Fruit fly (Drosophila melanogaster): ENCODE results near the gene VAChT.
A peak's percentile ranks its signal among the peaks of the same experiment; 100 is the strongest.

VAChT gene

DNA sequence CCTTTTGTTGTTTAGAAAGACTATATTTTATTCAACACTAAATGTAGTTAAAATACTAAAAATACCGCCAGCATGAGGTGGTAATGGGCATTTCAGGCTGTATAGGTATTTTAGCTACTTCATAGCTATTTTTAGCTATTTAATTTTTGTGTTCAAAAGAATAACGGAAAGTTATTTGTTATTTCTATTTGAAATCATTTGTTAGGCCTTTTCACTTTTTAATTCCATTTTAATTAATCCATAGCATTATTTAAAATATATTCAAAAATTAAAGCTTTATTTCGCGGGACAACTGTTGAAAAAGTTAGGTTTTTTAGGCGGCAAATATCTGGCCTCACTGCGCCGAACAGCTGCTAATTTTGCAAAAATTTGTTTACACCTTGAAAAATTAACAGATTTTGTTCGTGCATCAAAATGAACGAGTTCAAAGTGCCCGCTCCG lies 27.8 kb upstream of the VAChT start, which contains the start of the genes dind and CG7706 (continued):
- no peak for TF ChIP-seq CG7786 (GFP tag; optimal IDR thresholded peaks at IDR 0.05)
- TF ChIP-seq Max (GFP tag; optimal IDR thresholded peaks at IDR 0.05): peak; percentile 23
- TF ChIP-seq CG34376 (GFP tag; optimal IDR thresholded peaks at IDR 0.05): no peak
- TF ChIP-seq CG6272 (GFP tag; IDR thresholded peaks at IDR 0.05): no peak
- TF ChIP-seq CG8924 (tag; optimal IDR thresholded peaks at IDR 0.05): peak; percentile 4
- TF ChIP-seq nmo (GFP tag; optimal IDR thresholded peaks at IDR 0.05): peak; percentile 81
- TF ChIP-seq bbx (GFP tag; IDR thresholded peaks at IDR 0.05; ENCODE audit: partially characterized antibody): no peak
- no peak for TF ChIP-seq CG30431 (GFP tag; optimal IDR thresholded peaks at IDR 0.05)
- TF ChIP-seq fd102C (GFP tag; optimal IDR thresholded peaks at IDR 0.05): no peak
- no peak for TF ChIP-seq CG31224 (GFP tag; IDR thresholded peaks at IDR 0.05)
- no peak for TF ChIP-seq ro (GFP tag; IDR thresholded peaks at IDR 0.05)
- TF ChIP-seq nerfin-1 (tag; optimal IDR thresholded peaks at IDR 0.05): peak; percentile 99
- TF ChIP-seq ab (GFP tag; optimal IDR thresholded peaks at IDR 0.05): no peak
- TF ChIP-seq chif (GFP tag; optimal IDR thresholded peaks at IDR 0.05): peak in 1 of 2 experiments; percentile 8
- TF ChIP-seq ac (GFP tag; optimal IDR thresholded peaks at IDR 0.05): no peak
- TF ChIP-seq HHEX (GFP tag; optimal IDR thresholded peaks at IDR 0.05): no peak

dm6 chr3R:18680332-18680731 lies 25.0 kb upstream of the VAChT start, which contains the start of the genes CG46318 and ChT:
CG46318 (plus strand) TSS chr3R:18680604.
ChT (plus strand) TSS chr3R:18680604.
- TF ChIP-seq ewg (GFP tag; optimal IDR thresholded peaks at IDR 0.05) (peak; percentile 15), sug (tag; optimal IDR thresholded peaks at IDR 0.05) (no peak), CG4854 (GFP tag; optimal IDR thresholded peaks at IDR 0.05) (no peak), Hr3 (GFP tag; optimal IDR thresholded peaks at IDR 0.05) (no peak), jing (GFP tag; optimal IDR thresholded peaks at IDR 0.05) (no peak), danr (GFP tag; IDR thresholded peaks at IDR 0.05) (no peak), lbe (GFP tag; optimal IDR thresholded peaks at IDR 0.05) (no peak), pan (optimal IDR thresholded peaks at IDR 0.05) (no peak), pan (GFP tag; optimal IDR thresholded peaks at IDR 0.05 in 1 of 2, IDR thresholded peaks at IDR 0.05 in 1 of 2) (no peak), Drgx (GFP tag; IDR thresholded peaks at IDR 0.05) (0 out of 2 replicates have a peak, but pooled peaks have one; percentile 6), bsh (GFP tag; optimal IDR thresholded peaks at IDR 0.05) (no peak), CG8359 (GFP tag; optimal IDR thresholded peaks at IDR 0.05; ENCODE audit: borderline replicate concordance) (no peak), Ets97D (GFP tag; optimal IDR thresholded peaks at IDR 0.05) (no peak), nerfin-1 (tag; optimal IDR thresholded peaks at IDR 0.05) (peak; percentile 68), Hr51 (GFP tag; optimal IDR thresholded peaks at IDR 0.05) (no peak), Nf-YC (tag; optimal IDR thresholded peaks at IDR 0.05) (peak; percentile 47), CG7987 (GFP tag; optimal IDR thresholded peaks at IDR 0.05) (no peak), Deaf1 (tag; optimal IDR thresholded peaks at IDR 0.05) (peak; percentile 86)

- peak; percentile 51 for TF ChIP-seq E2f2 (GFP tag; IDR thresholded peaks at IDR 0.05)
- no peak for TF ChIP-seq CG13123 (GFP tag; optimal IDR thresholded peaks at IDR 0.05)
- peak; percentile 12 for TF ChIP-seq CG8478 (optimal IDR thresholded peaks at IDR 0.05)
- no peak for TF ChIP-seq CG15269 (tag; optimal IDR thresholded peaks at IDR 0.05)
- no peak for TF ChIP-seq Trl (optimal IDR thresholded peaks at IDR 0.05)
- TF ChIP-seq Trl (GFP tag; optimal IDR thresholded peaks at IDR 0.05): no peak
- TF ChIP-seq CG12104 (GFP tag; optimal IDR thresholded peaks at IDR 0.05): no peak
- TF ChIP-seq ewg (GFP tag; optimal IDR thresholded peaks at IDR 0.05): peak; percentile 26
- TF ChIP-seq CG11504 (tag; optimal IDR thresholded peaks at IDR 0.05): no peak
- TF ChIP-seq CG10321 (GFP tag; IDR thresholded peaks at IDR 0.05): no peak
- TF ChIP-seq Dp (GFP tag; optimal IDR thresholded peaks at IDR 0.05): peak; percentile 2
- no peak for TF ChIP-seq CG7271 (tag; optimal IDR thresholded peaks at IDR 0.05)
- no peak for TF ChIP-seq hth (optimal IDR thresholded peaks at IDR 0.05)
- no peak for TF ChIP-seq row (GFP tag; IDR thresholded peaks at IDR 0.05)
- no peak for TF ChIP-seq rib (GFP tag; IDR thresholded peaks at IDR 0.05)
- TF ChIP-seq Med (GFP tag): peak; percentile 73
- TF ChIP-seq D19B (GFP tag; optimal IDR thresholded peaks at IDR 0.05): no peak
- 0 out of 2 replicates have a peak, but pooled peaks have one; percentile 14 for TF ChIP-seq CG31224 (GFP tag; IDR thresholded peaks at IDR 0.05)
- no peak for TF ChIP-seq CG9797 (GFP tag; optimal IDR thresholded peaks at IDR 0.05)
Measured at dm6 chr3R:18681054-18681453, 24.2 kb upstream of the VAChT start.

Measured in whole organism, embryonic.